Worm (Caenorhabditis elegans) whole organism, L2 larva: ENCODE results near the gene F13D12.8.

ENCODE experiments used
- C34F6.9 ChIP-seq: fragments of 150-350 bp; optimal IDR thresholded peaks from 2 replicates; lab custom pipeline; 2014; ENCODE audit warnings: missing biosample characterization, missing genetic modification characterization
- F13H6.1 ChIP-seq: sonication (generic microtip); optimal IDR thresholded peaks from 2 replicates; lab custom pipeline; 2016; ENCODE audit warnings: missing genetic modification characterization, missing compliant biosample characterization
- R02D3.7 ChIP-seq: fragments of 150-350 bp; optimal IDR thresholded peaks from 2 replicates; lab custom pipeline; 2014; ENCODE audit warnings: missing biosample characterization, missing genetic modification characterization
- Y55F3AM.14 ChIP-seq: fragments of 200-800 bp; sonication (Bioruptor generic); optimal IDR thresholded peaks from 2 replicates; lab custom pipeline; 2018; ENCODE audit warnings: mild to moderate bottlenecking, missing genetic modification characterization, missing compliant biosample characterization
- ZK546.5 ChIP-seq: sonication (generic microtip); optimal IDR thresholded peaks from 2 replicates; lab custom pipeline; 2017; ENCODE audit warnings: missing biosample characterization, missing genetic modification characterization
- alr-1 ChIP-seq: fragments of 150-350 bp; optimal IDR thresholded peaks from 2 replicates; lab custom pipeline; 2014; ENCODE audit warnings: missing biosample characterization, missing genetic modification characterization
- aly-2 ChIP-seq: fragments of 150-350 bp; optimal IDR thresholded peaks from 2 replicates; lab custom pipeline; 2014; ENCODE audit warnings: missing biosample characterization, missing genetic modification characterization
- ama-1 ChIP-seq: fragments of 150-350 bp; optimal IDR thresholded peaks from 2 replicates; lab custom pipeline; 2018; ENCODE audit warnings: inconsistent platforms
- blmp-1 ChIP-seq: sonication (generic microtip); optimal IDR thresholded peaks from 2 replicates; lab custom pipeline; 2017; ENCODE audit warnings: missing genetic modification characterization, mild to moderate bottlenecking, missing compliant biosample characterization, antibody characterized with exemption, moderate library complexity; ENCODE audit not compliant: insufficient read depth
- ceh-16 ChIP-seq: fragments of 150-350 bp; optimal IDR thresholded peaks from 2 replicates; lab custom pipeline; 2014; ENCODE audit warnings: missing biosample characterization, missing genetic modification characterization
- ceh-82 ChIP-seq: fragments of 150-350 bp; optimal IDR thresholded peaks from 2 replicates; lab custom pipeline; 2014; ENCODE audit warnings: missing biosample characterization, missing genetic modification characterization
- crh-2 ChIP-seq: sonication (generic microtip); optimal IDR thresholded peaks from 2 replicates; lab custom pipeline; 2017; ENCODE audit warnings: missing biosample characterization, missing genetic modification characterization
- dmd-4 ChIP-seq: sonication (generic microtip); optimal IDR thresholded peaks from 2 replicates; lab custom pipeline; 2017; ENCODE audit warnings: missing biosample characterization, missing genetic modification characterization
- egl-27 ChIP-seq: sonication (generic microtip); optimal IDR thresholded peaks from 3 replicates; lab custom pipeline; 2017; ENCODE audit warnings: missing biosample characterization, missing genetic modification reagents, missing genetic modification characterization
- elt-1 ChIP-seq: fragments of 150-350 bp; optimal IDR thresholded peaks from 2 replicates; lab custom pipeline; 2014; ENCODE audit warnings: missing biosample characterization, missing genetic modification characterization
- elt-3 ChIP-seq: sonication (generic microtip); optimal IDR thresholded peaks from 2 replicates; lab custom pipeline; 2017; ENCODE audit warnings: missing biosample characterization, missing genetic modification characterization
- fos-1 ChIP-seq: fragments of 150-350 bp; optimal IDR thresholded peaks from 2 replicates; lab custom pipeline; 2014; ENCODE audit warnings: missing biosample characterization, missing genetic modification characterization
- gmeb-1 ChIP-seq: fragments of 150-350 bp; optimal IDR thresholded peaks from 2 replicates; lab custom pipeline; 2014; ENCODE audit warnings: missing biosample characterization, missing genetic modification characterization
- lin-11 ChIP-seq: fragments of 150-350 bp; sonication (generic microtip); optimal IDR thresholded peaks from 2 replicates; lab custom pipeline; 2014; ENCODE audit warnings: missing biosample characterization, missing genetic modification characterization, inconsistent platforms, mixed read lengths
- lin-13 ChIP-seq: fragments of 150-350 bp; optimal IDR thresholded peaks from 2 replicates; lab custom pipeline; 2014; ENCODE audit warnings: missing biosample characterization, missing genetic modification reagents, missing genetic modification characterization
- lin-39 ChIP-seq: fragments of 150-350 bp; optimal IDR thresholded peaks from 2 replicates; lab custom pipeline; 2014; ENCODE audit warnings: missing biosample characterization, missing genetic modification reagents, missing genetic modification characterization
- lsy-2 ChIP-seq, 2 experiments: fragments of 150-350 bp in 1 of 2; sonication (generic microtip) in 1 of 2; optimal IDR thresholded peaks; 2 replicates each; lab custom pipeline; 2014 to 2017; ENCODE audit warnings: missing biosample characterization in 2 of 2, missing genetic modification characterization in 2 of 2
- mab-5 ChIP-seq: fragments of 150-350 bp; optimal IDR thresholded peaks from 2 replicates; lab custom pipeline; 2014; ENCODE audit warnings: missing biosample characterization, missing genetic modification characterization
- mbf-1 ChIP-seq: sonication (generic microtip); optimal IDR thresholded peaks from 2 replicates; lab custom pipeline; 2017; ENCODE audit warnings: missing biosample characterization, missing genetic modification characterization
- mdl-1 ChIP-seq, 2 experiments: fragments of 150-350 bp in 1 of 2; sonication (generic microtip) in 1 of 2; optimal IDR thresholded peaks; 2 replicates each; lab custom pipeline; 2017; ENCODE audit warnings: missing biosample characterization in 2 of 2, missing genetic modification characterization in 2 of 2
- nhr-10 ChIP-seq: sonication (generic microtip); optimal IDR thresholded peaks from 2 replicates; lab custom pipeline; 2017; ENCODE audit warnings: missing biosample characterization, missing genetic modification characterization
- nhr-11 ChIP-seq: fragments of 150-350 bp; optimal IDR thresholded peaks from 2 replicates; lab custom pipeline; 2014; ENCODE audit warnings: missing biosample characterization, missing genetic modification characterization
- nhr-12 ChIP-seq: fragments of 150-350 bp; optimal IDR thresholded peaks from 2 replicates; lab custom pipeline; 2014; ENCODE audit warnings: missing biosample characterization, missing genetic modification characterization
- nhr-129 ChIP-seq: fragments of 150-350 bp; optimal IDR thresholded peaks from 2 replicates; lab custom pipeline; 2014; ENCODE audit warnings: missing biosample characterization, missing genetic modification characterization
- nhr-21 ChIP-seq: fragments of 150-350 bp; optimal IDR thresholded peaks from 2 replicates; lab custom pipeline; 2014; ENCODE audit warnings: missing biosample characterization, missing genetic modification characterization
- nhr-23 ChIP-seq: fragments of 150-350 bp; optimal IDR thresholded peaks from 2 replicates; lab custom pipeline; 2014; ENCODE audit warnings: missing biosample characterization, missing genetic modification reagents, missing genetic modification characterization
- nhr-237 ChIP-seq: fragments of 150-350 bp; optimal IDR thresholded peaks from 2 replicates; lab custom pipeline; 2014; ENCODE audit warnings: missing biosample characterization, missing genetic modification characterization
- nhr-25 ChIP-seq: fragments of 150-350 bp; sonication (generic microtip); optimal IDR thresholded peaks from 3 replicates; lab custom pipeline; 2014; ENCODE audit warnings: missing biosample characterization, missing genetic modification characterization
- nhr-6 ChIP-seq: fragments of 150-350 bp; optimal IDR thresholded peaks from 2 replicates; lab custom pipeline; 2014; ENCODE audit warnings: missing biosample characterization, missing genetic modification characterization
- nhr-77 ChIP-seq: fragments of 150-350 bp; optimal IDR thresholded peaks from 2 replicates; lab custom pipeline; 2014; ENCODE audit warnings: missing biosample characterization, missing genetic modification characterization
- peb-1 ChIP-seq: fragments of 150-350 bp; optimal IDR thresholded peaks from 2 replicates; lab custom pipeline; 2014; ENCODE audit warnings: missing biosample characterization, missing genetic modification characterization
- sem-4 ChIP-seq: fragments of 150-350 bp; optimal IDR thresholded peaks from 2 replicates; lab custom pipeline; 2014; ENCODE audit warnings: missing biosample characterization, missing genetic modification reagents, missing genetic modification characterization
- skn-1 ChIP-seq: sonication (generic microtip); optimal IDR thresholded peaks from 2 replicates; lab custom pipeline; 2017; ENCODE audit warnings: missing biosample characterization, missing genetic modification characterization
- sma-3 ChIP-seq: sonication (generic microtip); optimal IDR thresholded peaks from 2 replicates; lab custom pipeline; 2016; ENCODE audit warnings: missing genetic modification reagents, missing genetic modification characterization, missing compliant biosample characterization
- sma-9 ChIP-seq, 2 experiments: fragments of 150-350 bp in 1 of 2; sonication (generic microtip) in 1 of 2; optimal IDR thresholded peaks; 2 replicates each; lab custom pipeline; 2014 to 2016; ENCODE audit warnings: missing genetic modification characterization in 2 of 2, mild to moderate bottlenecking in 1 of 2, missing biosample characterization in 1 of 2, missing compliant biosample characterization in 1 of 2, missing genetic modification reagents in 1 of 2, moderate library complexity in 1 of 2
- snpc-4 ChIP-seq: fragments of 150-350 bp; optimal IDR thresholded peaks from 2 replicates; lab custom pipeline; 2014; ENCODE audit warnings: missing biosample characterization, missing genetic modification characterization
- unc-39 ChIP-seq: fragments of 150-350 bp; optimal IDR thresholded peaks from 2 replicates; lab custom pipeline; 2014; ENCODE audit warnings: missing biosample characterization, missing genetic modification characterization
- unc-55 ChIP-seq: fragments of 150-350 bp; sonication (generic microtip); optimal IDR thresholded peaks from 3 replicates; lab custom pipeline; 2014; ENCODE audit warnings: missing biosample characterization, missing genetic modification reagents, missing genetic modification characterization
- unc-62 ChIP-seq: fragments of 150-350 bp; optimal IDR thresholded peaks from 2 replicates; lab custom pipeline; 2014; ENCODE audit warnings: missing biosample characterization, missing genetic modification reagents, missing genetic modification characterization
- zag-1 ChIP-seq: fragments of 150-350 bp; optimal IDR thresholded peaks from 2 replicates; lab custom pipeline; 2014; ENCODE audit warnings: missing biosample characterization, missing genetic modification characterization
- ztf-1 ChIP-seq: fragments of 200-800 bp; sonication (Bioruptor generic); conservative IDR thresholded peaks from 2 replicates; pipeline ENCODE4 v1.3.6; 2022; ENCODE audit warnings: missing genetic modification characterization, missing compliant biosample characterization
- ztf-11 ChIP-seq: sonication (generic microtip); optimal IDR thresholded peaks from 2 replicates; lab custom pipeline; 2017; ENCODE audit warnings: missing biosample characterization, missing genetic modification characterization
- ztf-4 ChIP-seq: fragments of 150-350 bp; optimal IDR thresholded peaks from 2 replicates; lab custom pipeline; 2014; ENCODE audit warnings: missing biosample characterization, missing genetic modification characterization

Gene F13D12.8

DNA sequence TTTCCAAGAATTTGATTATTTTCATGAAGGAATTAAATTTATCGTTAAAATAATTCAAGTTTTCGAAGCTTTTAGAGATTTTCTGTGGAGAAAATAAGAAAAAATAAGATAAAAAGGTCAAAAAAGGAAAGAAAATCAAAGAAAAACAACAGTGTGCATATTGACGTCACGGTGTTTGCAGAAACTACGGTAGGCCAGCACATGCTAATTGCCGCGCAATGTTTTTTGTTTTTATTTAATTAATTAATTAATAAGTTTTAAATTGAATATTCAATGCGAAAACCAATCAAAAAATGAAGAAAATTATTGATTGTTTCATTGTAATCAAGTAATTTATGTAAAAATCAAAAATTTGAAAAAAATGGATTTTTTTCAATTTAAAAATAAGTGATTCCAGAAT lies 15.5 kb upstream of the F13D12.8 start:
- TF ChIP-seq alr-1 (tag; lab: Kevin White, UChicago) (no peak), unc-55 (peak; percentile 33), ceh-16 (tag; lab: Kevin White, UChicago) (no peak), lin-13 (GFP tag; lab: Kevin White, UChicago) (peak; percentile 8), lsy-2 (tag; optimal IDR thresholded peaks at IDR 0.05; lab: Kevin White, UChicago) (peak; percentile 29 to 92), crh-2 (tag; lab: Kevin White, UChicago) (no peak)

DNA sequence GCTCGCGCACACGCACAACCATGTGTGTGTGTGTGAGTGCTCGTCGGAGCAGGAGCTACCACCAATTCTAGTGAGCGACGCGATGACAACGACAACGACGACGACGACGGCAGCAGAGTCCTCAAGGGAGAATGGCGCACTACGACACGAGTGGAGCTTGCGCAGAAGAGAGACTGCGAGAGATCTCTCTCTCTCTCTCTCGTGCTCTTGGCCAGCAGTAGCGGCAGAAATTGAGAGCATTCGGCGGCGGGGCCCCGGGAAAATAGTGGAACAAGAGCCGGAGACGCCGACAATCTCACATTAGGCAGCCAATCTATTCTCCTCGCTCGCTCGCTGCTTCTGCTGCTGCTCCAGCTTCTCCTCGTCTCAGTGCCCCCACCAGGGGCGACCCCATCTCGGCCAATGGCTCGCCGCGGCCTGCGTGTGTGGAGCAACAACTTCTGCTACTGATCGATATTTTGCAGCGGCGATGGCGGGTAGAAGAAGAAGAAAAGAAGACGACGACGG lies 14.4 kb upstream of the F13D12.8 start:
- TF ChIP-seq nhr-25 (tag; lab: Kevin White, UChicago) (no peak), ceh-16 (tag; lab: Kevin White, UChicago) (no peak), nhr-11 (tag; lab: Kevin White, UChicago) (no peak), ztf-11 (peak; percentile 29), sma-3 (no peak), elt-3 (tag; lab: Kevin White, UChicago) (no peak), nhr-21 (tag; lab: Kevin White, UChicago) (peak; percentile 15), crh-2 (tag; lab: Kevin White, UChicago) (peak; percentile 26), fos-1 (tag; lab: Kevin White, UChicago) (peak; percentile 14), dmd-4 (tag; lab: Kevin White, UChicago) (no peak), C34F6.9 (tag; lab: Kevin White, UChicago) (peak; percentile 68), aly-2 (no peak), nhr-129 (peak; percentile 78), unc-62 (GFP tag; lab: Kevin White, UChicago) (no peak), mdl-1 (tag; optimal IDR thresholded peaks at IDR 0.05; lab: Kevin White, UChicago) (peak; percentile 49 to 76), ztf-1 (GFP tag; lab: Robert Waterston, UW) (no peak), sma-9 (GFP tag; optimal IDR thresholded peaks at IDR 0.05; lab: Kevin White, UChicago) (peak; percentile 53), sma-9 (tag; optimal IDR thresholded peaks at IDR 0.05; lab: Kevin White, UChicago) (no peak), snpc-4 (tag; lab: Kevin White, UChicago) (no peak), mab-5 (tag; lab: Kevin White, UChicago) (peak; percentile 33), ama-1 (no peak), gmeb-1 (tag; lab: Kevin White, UChicago) (no peak), F13H6.1 (tag; lab: Kevin White, UChicago) (peak; percentile 88), ztf-4 (tag; lab: Kevin White, UChicago) (peak; percentile 66), nhr-12 (tag; lab: Kevin White, UChicago) (no peak), Y55F3AM.14 (GFP tag; lab: Kevin White, UChicago) (peak; percentile 72), ceh-82 (tag; lab: Kevin White, UChicago) (peak; percentile 39), lin-39 (tag; lab: Kevin White, UChicago) (no peak), unc-39 (tag; lab: Kevin White, UChicago) (no peak), alr-1 (tag; lab: Kevin White, UChicago) (no peak), blmp-1 (tag; lab: Kevin White, UChicago) (no peak), zag-1 (tag; lab: Kevin White, UChicago) (peak; percentile 90), nhr-77 (no peak), nhr-23 (tag; lab: Kevin White, UChicago) (no peak), lin-11 (tag; lab: Kevin White, UChicago) (peak; percentile 72), nhr-237 (tag; lab: Kevin White, UChicago) (no peak), lin-13 (GFP tag; lab: Kevin White, UChicago) (peak; percentile 19), peb-1 (no peak), nhr-10 (tag; lab: Kevin White, UChicago) (no peak), sem-4 (tag; lab: Kevin White, UChicago) (no peak), egl-27 (tag; lab: Kevin White, UChicago) (peak; percentile 2), unc-55 (peak; percentile 59), skn-1 (tag; lab: Kevin White, UChicago) (no peak), R02D3.7 (tag; lab: Kevin White, UChicago) (no peak), nhr-6 (tag; lab: Kevin White, UChicago) (no peak), mbf-1 (tag; lab: Kevin White, UChicago) (no peak), ZK546.5 (no peak), lsy-2 (tag; optimal IDR thresholded peaks at IDR 0.05; lab: Kevin White, UChicago) (peak; percentile 34 to 62), elt-1 (no peak)
- TF ChIP-seq, all 48 proteins: peak for 19
